Worm (Caenorhabditis elegans) whole organism, L4/young adult: ENCODE results near the gene ZK1098.3.

ENCODE experiments used
- W03F9.2 ChIP-seq: fragments of 150-350 bp; optimal IDR thresholded peaks from 2 replicates; lab custom pipeline; 2014; ENCODE audit warnings: missing biosample characterization, missing genetic modification characterization
- dao-5 ChIP-seq: sonication (generic microtip); optimal IDR thresholded peaks from 2 replicates; lab custom pipeline; 2016; ENCODE audit warnings: missing genotype, missing genetic modification characterization, moderate library complexity, missing compliant biosample characterization
- him-1 ChIP-seq: sonication (generic microtip); optimal IDR thresholded peaks from 2 replicates; lab custom pipeline; 2016; ENCODE audit warnings: missing genotype, missing genetic modification reagents, missing genetic modification characterization, missing compliant biosample characterization

DNA sequence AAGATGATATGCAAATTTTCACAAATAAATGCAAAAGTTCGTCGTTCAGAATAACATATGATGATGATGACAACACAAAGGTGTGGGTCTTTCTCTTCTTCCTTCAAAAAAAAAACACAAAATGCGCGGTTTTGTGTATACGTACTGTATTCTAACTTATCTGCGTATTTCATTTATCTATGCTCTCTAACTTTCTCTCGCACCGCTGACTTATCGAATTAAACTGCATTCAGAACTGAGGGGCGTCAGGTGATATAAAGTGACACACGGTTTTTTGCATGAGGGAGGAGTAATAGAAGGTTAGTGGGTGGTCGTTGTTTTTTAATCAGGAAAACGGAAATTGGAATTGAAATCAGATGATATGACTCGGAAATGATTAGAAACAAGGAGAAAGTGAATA, 38.2 kb downstream of the ZK1098.3 start, which contains the start of gene sod-4:
- no peak for TF ChIP-seq him-1
- TF ChIP-seq dao-5 (tag; lab: Kevin White, UChicago): no peak
- TF ChIP-seq W03F9.2: no peak
